Worm (Caenorhabditis elegans) whole organism, L3 larva: ENCODE results near the gene M01F1.9.
"Not testable (repeated sequence)": the region's sequence is repeated elsewhere in the genome, so short reads cannot be mapped to it uniquely, and the experiment has no call there.

Experiments
- aly-2 ChIP-seq: fragments of 150-350 bp; optimal IDR thresholded peaks from 2 replicates; lab custom pipeline; 2014; ENCODE audit warnings: missing biosample characterization, missing genetic modification characterization
- ceh-82 ChIP-seq: fragments of 150-350 bp; optimal IDR thresholded peaks from 2 replicates; lab custom pipeline; 2014; ENCODE audit warnings: missing biosample characterization, missing genetic modification characterization
- ceh-9 ChIP-seq: sonication (generic microtip); optimal IDR thresholded peaks from 2 replicates; lab custom pipeline; 2018; ENCODE audit warnings: missing biosample characterization, missing genetic modification characterization
- daf-12 ChIP-seq: fragments of 150-350 bp; optimal IDR thresholded peaks from 2 replicates; lab custom pipeline; 2014; ENCODE audit warnings: missing biosample characterization, missing genetic modification reagents, missing genetic modification characterization
- elt-2 ChIP-seq: sonication (generic microtip); optimal IDR thresholded peaks from 2 replicates; lab custom pipeline; 2016; ENCODE audit warnings: missing genetic modification reagents, mild to moderate bottlenecking, missing genetic modification characterization, missing compliant biosample characterization
- fkh-2 ChIP-seq: fragments of 150-350 bp; optimal IDR thresholded peaks from 2 replicates; lab custom pipeline; 2014; ENCODE audit warnings: missing biosample characterization, missing genetic modification reagents, missing genetic modification characterization
- fos-1 ChIP-seq: fragments of 150-350 bp; optimal IDR thresholded peaks from 2 replicates; lab custom pipeline; 2014; ENCODE audit warnings: missing biosample characterization, missing genetic modification characterization
- lin-15B ChIP-seq: fragments of 150-350 bp; optimal IDR thresholded peaks from 2 replicates; lab custom pipeline; 2014; ENCODE audit warnings: missing biosample characterization, missing genetic modification characterization
- lsy-12 ChIP-seq: sonication (generic microtip); optimal IDR thresholded peaks from 2 replicates; lab custom pipeline; 2016; ENCODE audit warnings: mild to moderate bottlenecking, missing genetic modification characterization, missing compliant biosample characterization
- nhr-43 ChIP-seq: sonication (generic microtip); optimal IDR thresholded peaks from 2 replicates; lab custom pipeline; 2016; ENCODE audit warnings: mild to moderate bottlenecking, missing genetic modification characterization, missing compliant biosample characterization; ENCODE audit not compliant: poor library complexity, severe bottlenecking
- sea-2 ChIP-seq: fragments of 150-350 bp; sonication (generic microtip); optimal IDR thresholded peaks from 4 replicates; lab custom pipeline; 2014; ENCODE audit warnings: missing biosample characterization, missing genetic modification reagents, missing genetic modification characterization
- snpc-4 ChIP-seq: fragments of 150-350 bp; optimal IDR thresholded peaks from 2 replicates; lab custom pipeline; 2014; ENCODE audit warnings: missing biosample characterization, missing genetic modification characterization

M01F1.9 gene

ce11 chrIII:3454045-3454444, 44.8 kb downstream of the M01F1.9 start, which contains the start of gene C34C12.1:
C34C12.1 (plus strand) TSS chrIII:3454345.
- not testable (repeated sequence) for TF ChIP-seq lsy-12 (tag; lab: Kevin White, UChicago); ceh-9 (tag; lab: Kevin White, UChicago); fos-1

ce11 chrIII:3453486-3453885, 45.4 kb downstream of the M01F1.9 start, which contains the start of gene C34C12.2:
C34C12.2 (plus strand) TSS chrIII:3453786.
- not testable (repeated sequence) for TF ChIP-seq ceh-82, daf-12, aly-2 (tag; lab: Kevin White, UChicago)

ce11 chrIII:3452563-3453210, 46.2 kb downstream of the M01F1.9 start, which contains the start of the genes K01A11.3 and C34C12.12:
K01A11.3 (minus strand) TSS chrIII:3452613.
C34C12.12 (plus strand) TSS chrIII:3453194.
- peak; percentile 5 for TF ChIP-seq lin-15B (tag; lab: Kevin White, UChicago)
- no peak for TF ChIP-seq snpc-4

ce11 chrIII:3444139-3444538, 54.7 kb downstream of the M01F1.9 start, which contains the start of gene spe-41:
spe-41 (minus strand) TSS chrIII:3444210.
- TF ChIP-seq fkh-2 (no peak), nhr-43 (tag; lab: Kevin White, UChicago) (no peak), sea-2 (GFP tag; lab: Kevin White, UChicago) (no peak), elt-2 (tag; lab: Kevin White, UChicago) (no peak)
